Worm (Caenorhabditis elegans) whole organism, L4 larva: ENCODE results near the gene oac-23.

Source experiments
- ces-1 ChIP-seq: fragments of 150-350 bp; sonication (generic microtip); optimal IDR thresholded peaks from 4 replicates; lab custom pipeline; 2014; ENCODE audit warnings: missing biosample characterization, missing genetic modification reagents, missing genetic modification characterization
- lin-39 ChIP-seq: fragments of 150-350 bp; optimal IDR thresholded peaks from 2 replicates; lab custom pipeline; 2014; ENCODE audit warnings: missing biosample characterization, missing genetic modification reagents, missing genetic modification characterization
- nhr-25 ChIP-seq: sonication (generic microtip); optimal IDR thresholded peaks from 2 replicates; lab custom pipeline; 2017; ENCODE audit warnings: missing genetic modification characterization, mild to moderate bottlenecking, missing compliant biosample characterization, antibody characterized with exemption, moderate library complexity, borderline replicate concordance; ENCODE audit not compliant: insufficient read depth
- skn-1 ChIP-seq: fragments of 150-350 bp; optimal IDR thresholded peaks from 2 replicates; lab custom pipeline; 2014; ENCODE audit warnings: missing biosample characterization, missing genetic modification characterization

ce11 chrIV:3892027-3892426 lies 10.8 kb downstream of the oac-23 start, which contains the start of gene F56D6.9:
- TF ChIP-seq lin-39 (tag; lab: Kevin White, UChicago), result no peak
- TF ChIP-seq nhr-25 (tag; lab: Kevin White, UChicago), result no peak
- no peak for TF ChIP-seq skn-1
- TF ChIP-seq ces-1, result no peak
